Worm (Caenorhabditis elegans) whole organism, L4/young adult: ENCODE measurements around the gene cest-5.2.
"Not testable (repeated sequence)": the region's sequence is repeated elsewhere in the genome, so short reads cannot be mapped to it uniquely, and the experiment has no call there.

ENCODE experiments used
- W03F9.2 ChIP-seq: fragments of 150-350 bp; optimal IDR thresholded peaks from 2 replicates; lab custom pipeline; 2014; ENCODE audit warnings: missing biosample characterization, missing genetic modification characterization
- dao-5 ChIP-seq: sonication (generic microtip); optimal IDR thresholded peaks from 2 replicates; lab custom pipeline; 2016; ENCODE audit warnings: missing genotype, missing genetic modification characterization, moderate library complexity, missing compliant biosample characterization
- him-1 ChIP-seq: sonication (generic microtip); optimal IDR thresholded peaks from 2 replicates; lab custom pipeline; 2016; ENCODE audit warnings: missing genotype, missing genetic modification reagents, missing genetic modification characterization, missing compliant biosample characterization

cest-5.2 gene

ce11 chrIV:6597298-6597697 lies 30.4 kb downstream of the cest-5.2 start, which contains the start of gene F38A5.6:
TSS of gene F38A5.6 (minus strand) at chrIV:6597398.
- TF ChIP-seq him-1 (tag; lab: Kevin White, UChicago) (no peak), W03F9.2 (no peak), dao-5 (tag; lab: Kevin White, UChicago) (no peak)

ce11 chrIV:6595912-6596311 lies 31.8 kb downstream of the cest-5.2 start, which contains the start of gene F38A5.22:
TSS of gene F38A5.22 (minus strand) at chrIV:6595940.
- TF ChIP-seq W03F9.2 (no peak), dao-5 (tag; lab: Kevin White, UChicago) (no peak), him-1 (tag; lab: Kevin White, UChicago) (no peak)

ce11 chrIV:6594871-6595270 lies 32.9 kb downstream of the cest-5.2 start, which contains the start of gene nspb-3:
TSS of gene nspb-3 (minus strand) at chrIV:6594971.
- TF ChIP-seq him-1 (tag; lab: Kevin White, UChicago); W03F9.2; dao-5 (tag; lab: Kevin White, UChicago): not testable (repeated sequence)

- TF ChIP-seq him-1 (tag; lab: Kevin White, UChicago); dao-5 (tag; lab: Kevin White, UChicago); W03F9.2: not testable (repeated sequence)
Observed at ce11 chrIV:6591010-6591746, 36.5 kb downstream of the cest-5.2 start, which contains the start of the genes nspb-1 and nspb-2. TSS of gene nspb-1 (minus strand) at chrIV:6591110. TSS of gene nspb-2 (plus strand) at chrIV:6591696.

- TF ChIP-seq him-1 (tag; lab: Kevin White, UChicago) (no peak), dao-5 (tag; lab: Kevin White, UChicago) (no peak), W03F9.2 (no peak)
Observed at ce11 chrIV:6590029-6590428, 37.7 kb downstream of the cest-5.2 start, which contains the start of the genes lec-11 and irld-7. TSS of gene lec-11 (minus strand) at chrIV:6590154. TSS of gene irld-7 (plus strand) at chrIV:6590360.

- no peak for TF ChIP-seq W03F9.2
- no peak for TF ChIP-seq him-1 (tag; lab: Kevin White, UChicago)
- no peak for TF ChIP-seq dao-5 (tag; lab: Kevin White, UChicago)
Observed at ce11 chrIV:6588080-6588613, 39.6 kb downstream of the cest-5.2 start.

ce11 chrIV:6585397-6585921 lies 42.3 kb downstream of the cest-5.2 start, which contains the start of the genes F38A5.2 and dnj-11:
TSS of gene F38A5.2 (minus strand) at chrIV:6585400.
TSS of gene dnj-11 (plus strand) at chrIV:6585871.
- TF ChIP-seq him-1 (tag; lab: Kevin White, UChicago) (peak; percentile 27), W03F9.2 (peak; percentile 92), dao-5 (tag; lab: Kevin White, UChicago) (no peak)

- TF ChIP-seq dao-5 (tag; lab: Kevin White, UChicago), result no peak
- TF ChIP-seq him-1 (tag; lab: Kevin White, UChicago), result no peak
- TF ChIP-seq W03F9.2, result no peak
Observed at ce11 chrIV:6582604-6583003, 45.1 kb downstream of the cest-5.2 start, which contains the start of gene odr-8. TSS of gene odr-8 (minus strand) at chrIV:6582704.

- TF ChIP-seq dao-5 (tag; lab: Kevin White, UChicago) (no peak), him-1 (tag; lab: Kevin White, UChicago) (no peak), W03F9.2 (no peak)
Observed at ce11 chrIV:6581658-6582057, 46.1 kb downstream of the cest-5.2 start.

- TF ChIP-seq W03F9.2 (no peak), dao-5 (tag; lab: Kevin White, UChicago) (no peak), him-1 (tag; lab: Kevin White, UChicago) (no peak)
Observed at ce11 chrIV:6577914-6578313, 49.8 kb downstream of the cest-5.2 start, which contains the start of gene C43G2.3. TSS of gene C43G2.3 (plus strand) at chrIV:6578214.

ce11 chrIV:6576728-6577101 lies 51.0 kb downstream of the cest-5.2 start:
- no peak for TF ChIP-seq W03F9.2
- TF ChIP-seq him-1 (tag; lab: Kevin White, UChicago), result no peak
- TF ChIP-seq dao-5 (tag; lab: Kevin White, UChicago), result no peak

- no peak for TF ChIP-seq him-1 (tag; lab: Kevin White, UChicago)
- no peak for TF ChIP-seq W03F9.2
- TF ChIP-seq dao-5 (tag; lab: Kevin White, UChicago), result no peak
Observed at ce11 chrIV:6575959-6576727, 51.6 kb downstream of the cest-5.2 start.
